Worm (Caenorhabditis elegans): Measurements from ENCODE around the gene ifc-1.

ifc-1 gene

DNA sequence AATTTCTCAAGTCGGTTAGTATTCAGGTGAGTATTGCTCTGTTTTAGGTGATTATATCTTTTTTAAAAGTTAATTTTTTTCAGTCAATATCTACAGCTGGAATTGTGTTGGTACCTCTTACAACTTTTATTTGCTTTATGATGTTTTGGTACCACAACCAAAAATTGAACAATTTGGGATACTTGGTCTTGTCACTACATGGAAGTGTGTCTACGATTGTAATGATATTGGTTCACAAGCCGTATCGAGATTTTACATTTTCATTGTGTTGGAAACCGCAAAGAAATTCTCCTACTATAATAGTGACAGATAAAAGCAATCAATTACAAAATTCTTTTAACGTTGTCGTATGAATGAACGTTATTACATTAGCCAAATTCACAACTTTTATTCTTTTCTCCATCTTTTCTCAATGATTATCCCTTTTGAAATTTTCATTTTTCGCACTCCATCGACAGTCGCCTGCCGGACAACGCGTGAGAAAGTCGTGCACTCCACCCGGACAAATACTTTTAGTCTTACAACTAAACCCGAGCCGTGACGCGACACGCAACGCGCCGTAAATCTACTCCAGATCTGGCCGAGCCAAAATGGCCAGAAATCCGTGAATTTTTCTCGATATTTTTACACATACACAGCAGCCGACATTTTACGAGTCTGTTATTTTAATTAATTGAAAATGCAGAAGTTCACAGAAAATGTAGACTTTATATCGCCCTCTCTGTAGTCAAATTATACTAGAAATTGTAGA, 9.3 kb upstream of the ifc-1 start:
- no peak for TF ChIP-seq him-1 (tag; optimal IDR thresholded peaks at IDR 0.05)
- TF ChIP-seq dao-5 (tag; optimal IDR thresholded peaks at IDR 0.05): no peak
- no peak for TF ChIP-seq W03F9.2 (tag; optimal IDR thresholded peaks at IDR 0.05)

DNA sequence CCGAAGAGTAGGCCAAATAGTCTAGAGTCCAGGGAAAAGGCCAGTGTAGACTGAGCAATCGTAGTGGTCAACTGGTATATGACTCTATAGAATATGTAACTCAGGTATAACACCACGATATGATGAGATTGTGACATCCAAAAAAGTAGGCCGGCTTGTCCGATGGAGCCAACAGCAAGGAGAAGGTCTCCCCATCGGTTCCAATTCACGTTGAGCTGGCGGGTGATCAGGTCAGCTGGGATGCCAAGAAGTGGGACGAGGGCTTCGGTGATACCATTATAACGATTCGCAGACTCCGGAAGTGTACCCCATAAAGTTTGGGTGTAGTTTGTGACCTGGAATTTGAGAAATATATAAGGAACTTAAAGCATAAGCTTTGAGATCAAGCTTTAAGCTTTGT, 8.2 kb upstream of the ifc-1 start:
- no peak for TF ChIP-seq W03F9.2 (tag; optimal IDR thresholded peaks at IDR 0.05)
- no peak for TF ChIP-seq dao-5 (tag; optimal IDR thresholded peaks at IDR 0.05)
- no peak for TF ChIP-seq him-1 (tag; optimal IDR thresholded peaks at IDR 0.05)

DNA sequence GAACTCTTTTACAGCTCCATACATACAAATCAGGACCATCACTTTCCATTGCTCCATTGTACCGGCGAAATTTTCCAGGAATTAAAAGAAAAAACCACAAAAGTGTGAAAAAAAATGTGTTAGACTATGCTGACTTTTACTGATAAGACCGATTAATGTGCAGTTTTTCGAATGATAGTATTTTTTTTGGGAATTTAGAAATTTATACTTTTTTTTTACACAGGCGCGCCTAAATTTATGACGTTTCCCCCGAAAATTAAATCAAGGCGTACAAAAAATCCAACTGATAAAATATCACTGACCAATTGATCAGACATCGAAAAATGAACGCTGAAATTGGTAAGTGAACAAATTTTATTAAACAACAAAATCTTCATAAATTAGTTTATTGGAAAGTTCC, 5.8 kb upstream of the ifc-1 start, which contains the start of gene folt-2:
Gene folt-2 (minus strand): TSS at position 179 of the 400 bp plus-strand sequence.
- no peak for TF ChIP-seq W03F9.2 (tag; optimal IDR thresholded peaks at IDR 0.05)
- TF ChIP-seq him-1 (tag; optimal IDR thresholded peaks at IDR 0.05): no peak
- no peak for TF ChIP-seq dao-5 (tag; optimal IDR thresholded peaks at IDR 0.05)

DNA sequence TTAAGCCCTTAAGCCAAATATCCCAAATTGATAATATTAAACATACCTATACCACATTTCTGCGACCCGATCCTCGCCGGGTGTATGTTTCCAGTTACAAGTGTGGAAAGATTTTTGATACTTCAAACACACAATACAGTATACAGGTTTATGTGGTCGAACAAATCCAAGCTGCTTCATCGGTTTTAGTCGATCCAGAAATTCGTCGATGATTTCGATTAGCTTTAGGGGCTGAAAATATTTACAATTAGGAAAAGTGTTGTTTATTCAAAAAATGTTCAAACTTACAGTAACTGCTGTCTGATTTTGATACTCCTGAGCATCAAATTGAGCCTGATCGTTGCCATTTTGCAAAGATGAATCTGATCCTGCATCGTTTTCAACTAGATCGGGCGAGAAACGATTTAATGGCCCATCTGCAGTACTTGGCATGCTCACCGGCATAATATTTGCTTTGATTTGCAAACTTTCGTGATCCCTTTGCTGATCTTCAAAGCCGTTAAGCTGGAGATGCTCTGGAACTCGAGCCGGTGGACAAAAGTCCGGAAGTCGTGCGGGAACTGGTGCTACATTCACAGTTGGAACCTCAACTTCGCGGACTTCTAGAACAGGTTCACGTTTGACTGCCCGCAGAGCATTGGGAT, 4.9 kb upstream of the ifc-1 start:
- TF ChIP-seq dao-5 (tag; optimal IDR thresholded peaks at IDR 0.05) (no peak), W03F9.2 (tag; optimal IDR thresholded peaks at IDR 0.05) (no peak), him-1 (tag; optimal IDR thresholded peaks at IDR 0.05) (no peak)

DNA sequence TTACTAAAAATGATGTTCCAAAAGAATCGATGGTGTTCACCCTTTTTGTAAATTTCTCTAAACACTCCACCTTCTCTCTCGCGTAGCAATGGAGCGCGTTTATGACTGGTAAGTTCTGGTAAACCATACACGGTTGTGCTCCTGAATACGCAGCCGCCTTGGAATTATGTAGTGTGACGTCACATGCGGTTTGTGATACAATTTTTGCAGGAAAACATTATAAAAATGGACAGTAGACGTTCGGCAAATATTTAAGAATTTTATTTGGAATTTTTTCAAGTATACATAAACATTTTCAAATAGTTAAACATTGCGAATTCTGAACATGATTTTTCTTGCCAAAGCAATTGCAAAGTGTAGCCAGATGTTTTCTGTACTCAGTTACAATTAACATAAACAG, 3.7 kb upstream of the ifc-1 start, which contains the start of gene F37B4.10:
Gene F37B4.10 (minus strand): TSS at position 101 of the 400 bp plus-strand sequence.
- TF ChIP-seq him-1 (tag; optimal IDR thresholded peaks at IDR 0.05): no peak
- no peak for TF ChIP-seq W03F9.2 (tag; optimal IDR thresholded peaks at IDR 0.05)
- no peak for TF ChIP-seq dao-5 (tag; optimal IDR thresholded peaks at IDR 0.05)

DNA sequence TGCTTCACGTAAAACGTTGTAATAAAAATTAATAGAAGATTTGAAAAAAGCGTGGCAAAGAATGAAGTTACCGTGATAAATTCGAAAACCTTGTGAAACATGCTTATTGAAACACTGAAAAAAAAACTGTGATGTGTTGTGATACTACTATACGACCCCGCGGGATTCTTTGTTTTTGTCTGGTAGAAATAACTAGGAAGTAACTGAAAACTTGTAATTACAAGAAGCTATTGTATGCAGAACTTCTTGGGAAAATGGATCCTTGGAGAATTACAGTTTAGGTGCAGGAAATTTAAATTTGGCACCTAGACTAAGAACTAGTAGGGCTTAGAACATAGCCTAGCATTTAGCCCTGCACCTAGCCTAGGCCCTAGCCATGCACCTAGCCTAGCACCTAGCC, 1.4 kb upstream of the ifc-1 start, which contains the start of gene str-39:
Gene str-39 (minus strand): TSS at position 101 of the 400 bp plus-strand sequence.
- TF ChIP-seq him-1 (tag; optimal IDR thresholded peaks at IDR 0.05) (no peak), dao-5 (tag; optimal IDR thresholded peaks at IDR 0.05) (no peak), W03F9.2 (tag; optimal IDR thresholded peaks at IDR 0.05) (no peak)

DNA sequence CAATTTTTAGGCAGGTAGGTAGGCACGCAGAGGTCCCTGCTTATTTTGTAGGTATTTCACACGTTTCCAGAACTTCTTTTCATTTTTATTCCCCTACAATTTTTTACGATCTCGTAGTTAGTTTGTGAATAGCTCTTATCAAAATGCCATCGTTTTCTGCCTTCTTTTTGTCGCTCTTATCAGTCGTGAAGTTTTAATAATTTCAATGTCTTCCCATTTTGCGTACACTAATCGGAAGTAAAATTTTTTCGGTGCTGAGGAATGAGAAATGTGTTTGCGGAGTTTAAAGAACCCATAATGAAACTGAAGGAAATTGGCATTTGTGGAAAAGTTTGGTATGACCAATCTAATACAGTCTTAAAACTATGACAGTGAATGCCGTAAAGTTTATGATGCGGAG, 837 bp upstream of the ifc-1 start:
- TF ChIP-seq him-1 (tag; optimal IDR thresholded peaks at IDR 0.05) (no peak), W03F9.2 (tag; optimal IDR thresholded peaks at IDR 0.05) (no peak), dao-5 (tag; optimal IDR thresholded peaks at IDR 0.05) (no peak)

DNA sequence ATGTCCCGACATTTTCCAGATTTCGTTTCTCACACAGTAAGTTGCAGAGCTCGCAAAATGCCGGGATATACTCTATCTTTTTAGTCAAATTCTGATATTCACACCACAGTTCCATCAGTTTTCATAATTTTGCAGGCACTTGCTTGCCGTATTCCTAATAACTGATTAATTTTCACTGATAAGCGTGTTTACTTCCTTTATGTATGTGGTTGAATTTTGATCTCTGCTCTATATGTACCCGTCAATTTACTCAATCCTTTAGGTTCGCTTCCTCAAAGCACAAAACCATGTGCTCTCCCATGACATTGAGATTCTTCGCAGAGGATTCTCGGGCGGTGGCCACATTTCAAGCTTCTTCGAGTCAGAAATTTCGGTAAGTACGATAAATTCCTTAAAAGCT, 372 bp downstream of the ifc-1 start:
- TF ChIP-seq W03F9.2 (tag; optimal IDR thresholded peaks at IDR 0.05) (no peak), dao-5 (tag; optimal IDR thresholded peaks at IDR 0.05) (no peak), him-1 (tag; optimal IDR thresholded peaks at IDR 0.05) (no peak)

DNA sequence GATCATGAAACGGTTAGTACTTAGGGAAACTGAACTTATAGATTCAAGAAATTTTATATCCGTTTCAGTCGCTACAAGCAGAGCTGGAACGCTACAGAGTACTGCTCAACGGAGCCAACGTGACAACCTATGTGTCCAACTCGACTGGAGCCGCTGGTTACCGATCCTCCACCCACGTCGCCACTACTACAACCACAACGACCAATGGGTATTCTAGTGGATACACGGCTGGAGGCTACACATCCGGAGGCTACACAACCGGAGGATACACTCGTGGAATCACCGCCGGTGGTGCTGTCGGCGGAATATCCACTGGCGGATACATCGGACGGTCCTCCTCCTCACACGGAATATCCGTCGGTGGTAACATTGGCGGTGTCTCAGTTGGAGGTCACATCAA, 1.9 kb downstream of the ifc-1 start:
- TF ChIP-seq dao-5 (tag; optimal IDR thresholded peaks at IDR 0.05): no peak
- no peak for TF ChIP-seq him-1 (tag; optimal IDR thresholded peaks at IDR 0.05)
- TF ChIP-seq W03F9.2 (tag; optimal IDR thresholded peaks at IDR 0.05): no peak

DNA sequence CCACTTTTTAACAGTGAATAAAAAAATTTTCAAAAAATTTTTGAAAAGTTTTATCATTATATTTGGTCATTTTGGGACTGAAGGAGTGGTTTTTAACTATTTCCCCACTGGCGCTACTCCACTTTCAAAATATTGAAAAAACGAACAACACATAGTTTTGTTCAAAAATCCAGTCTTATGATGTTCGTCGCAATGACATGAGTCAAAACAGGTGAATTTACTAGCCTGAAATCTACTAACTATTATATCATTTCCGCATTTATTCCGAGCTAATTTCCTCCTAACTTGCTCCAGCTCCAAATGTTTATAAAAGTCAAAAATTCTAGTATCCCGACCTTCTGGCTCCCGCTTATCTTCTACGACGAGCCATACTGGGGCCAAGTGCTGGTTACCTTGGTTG, 3.2 kb downstream of the ifc-1 start, which contains the start of gene sre-24:
Gene sre-24 (plus strand): TSS at position 301 of the 400 bp plus-strand sequence.
- TF ChIP-seq dao-5 (tag; optimal IDR thresholded peaks at IDR 0.05) (no peak), W03F9.2 (tag; optimal IDR thresholded peaks at IDR 0.05) (no peak), him-1 (tag; optimal IDR thresholded peaks at IDR 0.05) (no peak)

DNA sequence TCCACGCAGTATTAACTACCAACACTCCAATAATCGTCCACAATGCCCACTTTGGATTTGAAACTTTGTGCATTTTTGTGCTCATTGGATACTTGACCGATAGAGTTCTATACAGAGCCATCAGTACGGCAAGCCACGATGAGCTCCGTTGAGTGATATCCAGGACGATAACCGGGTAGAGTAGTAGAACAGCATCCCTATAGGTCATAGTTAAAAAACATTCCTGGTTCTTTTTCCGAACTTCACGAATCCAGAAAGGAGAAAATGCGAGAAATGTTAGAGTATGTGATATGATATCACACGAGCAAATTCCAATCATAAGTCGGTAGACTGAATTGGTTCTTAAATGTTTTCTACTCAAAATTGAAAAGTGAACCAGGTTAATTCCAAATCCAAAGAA, 7.1 kb downstream of the ifc-1 start:
- TF ChIP-seq him-1 (tag; optimal IDR thresholded peaks at IDR 0.05): no peak
- no peak for TF ChIP-seq W03F9.2 (tag; optimal IDR thresholded peaks at IDR 0.05)
- TF ChIP-seq dao-5 (tag; optimal IDR thresholded peaks at IDR 0.05): no peak

DNA sequence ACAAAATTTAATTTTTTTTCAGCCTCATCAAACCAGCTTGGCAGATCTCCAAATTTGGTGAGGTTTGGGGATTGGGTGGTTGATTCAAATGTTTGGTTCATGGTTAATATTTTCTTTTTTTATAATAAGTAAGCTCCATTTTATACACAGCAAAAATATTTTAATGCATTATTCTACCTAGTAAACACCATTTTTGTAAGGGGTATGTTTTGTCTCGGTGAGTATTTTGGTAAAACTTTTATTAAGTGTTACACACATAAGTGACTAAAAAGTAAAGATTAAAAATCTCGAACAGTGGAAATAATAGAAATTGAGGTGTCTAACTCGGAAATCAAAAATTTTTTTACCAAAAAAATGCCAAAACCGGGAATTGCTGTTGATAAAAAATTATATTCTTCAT, 7.5 kb downstream of the ifc-1 start, which contains the start of gene srw-4:
Gene srw-4 (minus strand): TSS at position 101 of the 400 bp plus-strand sequence.
- no peak for TF ChIP-seq him-1 (tag; optimal IDR thresholded peaks at IDR 0.05)
- TF ChIP-seq dao-5 (tag; optimal IDR thresholded peaks at IDR 0.05): no peak
- no peak for TF ChIP-seq W03F9.2 (tag; optimal IDR thresholded peaks at IDR 0.05)

DNA sequence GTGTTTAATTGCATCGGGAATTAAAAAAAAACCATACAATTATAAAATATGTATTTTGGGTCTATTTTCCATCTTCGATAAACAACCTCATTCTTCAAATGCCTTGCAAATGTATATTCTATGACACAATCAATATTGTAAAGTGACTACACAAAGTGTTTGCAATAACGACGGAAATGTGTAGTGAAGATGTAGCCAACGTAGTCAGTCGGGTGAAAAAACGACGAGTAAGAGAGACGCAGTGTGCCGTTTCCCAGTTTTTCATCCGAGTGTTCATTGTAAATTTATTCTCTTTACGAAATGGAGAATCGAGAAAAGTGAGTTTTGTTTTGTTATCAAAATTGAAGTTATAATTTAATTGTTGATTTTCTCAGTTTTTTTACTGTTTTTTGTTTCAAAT, 10.7 kb downstream of the ifc-1 start, which contains the start of gene F37B4.15:
Gene F37B4.15 (plus strand): TSS at position 301 of the 400 bp plus-strand sequence.
- TF ChIP-seq dao-5 (tag; optimal IDR thresholded peaks at IDR 0.05): no peak
- TF ChIP-seq him-1 (tag; optimal IDR thresholded peaks at IDR 0.05): no peak
- no peak for TF ChIP-seq W03F9.2 (tag; optimal IDR thresholded peaks at IDR 0.05)

DNA sequence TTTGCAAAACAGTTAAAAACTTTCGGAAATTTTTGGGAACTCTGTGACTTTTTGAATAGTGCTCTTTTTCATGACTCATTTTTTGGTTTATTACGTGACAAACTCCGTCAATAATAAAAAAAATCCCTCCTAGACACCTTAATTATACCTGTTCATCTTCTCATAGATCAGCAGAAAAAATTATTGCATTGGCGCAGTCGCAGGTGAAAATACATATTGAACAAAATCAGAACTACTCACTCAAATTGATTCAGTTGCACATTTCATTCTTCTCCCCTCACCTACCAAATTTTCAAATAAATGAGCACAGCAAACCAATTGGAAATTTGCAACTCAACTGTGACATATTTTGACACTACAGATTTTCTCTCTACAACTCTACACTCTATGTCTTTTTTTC, 11.8 kb downstream of the ifc-1 start, which contains the start of gene srh-127:
Gene srh-127 (plus strand): TSS at position 301 of the 400 bp plus-strand sequence.
- TF ChIP-seq dao-5 (tag; optimal IDR thresholded peaks at IDR 0.05): no peak
- no peak for TF ChIP-seq him-1 (tag; optimal IDR thresholded peaks at IDR 0.05)
- no peak for TF ChIP-seq W03F9.2 (tag; optimal IDR thresholded peaks at IDR 0.05)
